Worm (Caenorhabditis elegans) whole organism, L4 larva: ENCODE measurements around the gene srw-41.

ENCODE experiments used
- T26A8.4 ChIP-seq: fragments of 200-800 bp; sonication (Bioruptor generic); IDR thresholded peaks from 2 replicates; pipeline ENCODE4 v1.3.6; 2022; ENCODE audit warnings: missing genetic modification characterization, missing compliant biosample characterization
- Y75B8A.6 ChIP-seq: fragments of 200-800 bp; sonication (Bioruptor generic); IDR thresholded peaks from 2 replicates; pipeline ENCODE4 v1.3.6; 2022; ENCODE audit warnings: missing genetic modification reagents, missing genetic modification characterization, missing compliant biosample characterization
- arid-1 ChIP-seq: fragments of 200-800 bp; sonication (Bioruptor generic); conservative IDR thresholded peaks from 2 replicates; pipeline ENCODE4 v1.3.6; 2022; ENCODE audit warnings: missing genetic modification reagents, missing genetic modification characterization, missing compliant biosample characterization
- attf-4 ChIP-seq: sonication (generic microtip); optimal IDR thresholded peaks from 3 replicates; lab custom pipeline; 2017; ENCODE audit warnings: missing biosample characterization, missing genetic modification characterization
- ceh-20 ChIP-seq: fragments of 200-800 bp; sonication (Bioruptor generic); IDR thresholded peaks from 2 replicates; pipeline ENCODE4 v1.3.6; 2022; ENCODE audit warnings: missing genetic modification reagents, missing genetic modification characterization, missing compliant biosample characterization
- ceh-44 ChIP-seq: fragments of 200-800 bp; sonication (Bioruptor generic); IDR thresholded peaks from 2 replicates; pipeline ENCODE4 v1.3.6; 2022; ENCODE audit warnings: missing genetic modification reagents, missing genetic modification characterization, missing compliant biosample characterization
- ces-1 ChIP-seq: fragments of 150-350 bp; sonication (generic microtip); optimal IDR thresholded peaks from 4 replicates; lab custom pipeline; 2014; ENCODE audit warnings: missing biosample characterization, missing genetic modification reagents, missing genetic modification characterization
- cey-2 ChIP-seq: sonication (generic microtip); optimal IDR thresholded peaks from 3 replicates; lab custom pipeline; 2017; ENCODE audit warnings: missing genetic modification characterization, mild to moderate bottlenecking, missing compliant biosample characterization, antibody characterized with exemption, borderline replicate concordance; ENCODE audit not compliant: insufficient read depth
- daf-12 ChIP-seq: fragments of 150-350 bp; optimal IDR thresholded peaks from 2 replicates; lab custom pipeline; 2014; ENCODE audit warnings: missing biosample characterization, missing genetic modification reagents, missing genetic modification characterization
- daf-16 ChIP-seq, 3 experiments: sonication (generic microtip); optimal IDR thresholded peaks; 2 replicates each; lab custom pipeline; 2016 to 2017; ENCODE audit warnings: missing genetic modification characterization in 3 of 3, missing genetic modification reagents in 3 of 3, mild to moderate bottlenecking in 2 of 3, missing compliant biosample characterization in 2 of 3, missing biosample characterization in 1 of 3, moderate library complexity in 1 of 3
- daf-8 ChIP-seq: fragments of 200-800 bp; sonication (Bioruptor generic); IDR thresholded peaks from 2 replicates; pipeline ENCODE4 v1.3.6; 2022; ENCODE audit warnings: missing genetic modification characterization, missing compliant biosample characterization
- dmd-6 ChIP-seq: fragments of 200-800 bp; sonication (Bioruptor generic); IDR thresholded peaks from 2 replicates; pipeline ENCODE4 v1.3.6; 2022; ENCODE audit warnings: missing genetic modification reagents, missing genetic modification characterization, missing compliant biosample characterization
- dmd-8 ChIP-seq: fragments of 200-800 bp; sonication (Bioruptor generic); IDR thresholded peaks from 2 replicates; pipeline ENCODE4 v1.3.6; 2022; ENCODE audit warnings: missing genetic modification characterization, missing compliant biosample characterization
- dpl-1 ChIP-seq: fragments of 150-350 bp; optimal IDR thresholded peaks from 2 replicates; lab custom pipeline; 2014; ENCODE audit warnings: missing biosample characterization, missing genetic modification reagents, missing genetic modification characterization
- duxl-1 ChIP-seq: sonication (generic microtip); optimal IDR thresholded peaks from 2 replicates; lab custom pipeline; 2016; ENCODE audit warnings: mild to moderate bottlenecking, missing genetic modification characterization, moderate library complexity, missing compliant biosample characterization; ENCODE audit not compliant: poor library complexity
- dve-1 ChIP-seq: sonication (generic microtip); optimal IDR thresholded peaks from 2 replicates; lab custom pipeline; 2017; ENCODE audit warnings: antibody characterized with exemption, mild to moderate bottlenecking, missing genetic modification characterization, missing compliant biosample characterization; ENCODE audit not compliant: insufficient read depth
- egl-43 ChIP-seq: fragments of 200-800 bp; sonication (Bioruptor generic); IDR thresholded peaks from 2 replicates; pipeline ENCODE4 v1.3.6; 2022; ENCODE audit warnings: missing genetic modification reagents, missing genetic modification characterization, missing compliant biosample characterization
- fkh-10 ChIP-seq: fragments of 150-350 bp; optimal IDR thresholded peaks from 2 replicates; lab custom pipeline; 2014; ENCODE audit warnings: missing biosample characterization, missing genetic modification reagents, missing genetic modification characterization
- hlh-11 ChIP-seq: fragments of 200-800 bp; sonication (Bioruptor generic); optimal IDR thresholded peaks from 2 replicates; lab custom pipeline; 2018; ENCODE audit warnings: mild to moderate bottlenecking, missing genetic modification characterization, missing compliant biosample characterization
- hlh-30 ChIP-seq: sonication (generic microtip); optimal IDR thresholded peaks from 2 replicates; lab custom pipeline; 2017; ENCODE audit warnings: antibody characterized with exemption, mild to moderate bottlenecking, missing genetic modification characterization, missing compliant biosample characterization; ENCODE audit not compliant: insufficient read depth
- hmg-1.1 ChIP-seq: fragments of 200-800 bp; sonication (Bioruptor generic); IDR thresholded peaks from 2 replicates; pipeline ENCODE4 v1.3.6; 2022; ENCODE audit warnings: missing genetic modification reagents, missing genetic modification characterization, missing compliant biosample characterization
- jun-1 ChIP-seq: fragments of 150-350 bp; optimal IDR thresholded peaks from 2 replicates; lab custom pipeline; 2014; ENCODE audit warnings: missing biosample characterization, missing genetic modification reagents, missing genetic modification characterization
- lin-15B ChIP-seq: fragments of 150-350 bp; sonication (generic microtip); optimal IDR thresholded peaks from 3 replicates; lab custom pipeline; 2014; ENCODE audit warnings: missing biosample characterization, missing genetic modification characterization
- lin-39 ChIP-seq: fragments of 150-350 bp; optimal IDR thresholded peaks from 2 replicates; lab custom pipeline; 2014; ENCODE audit warnings: missing biosample characterization, missing genetic modification reagents, missing genetic modification characterization
- madf-9 ChIP-seq: fragments of 200-800 bp; sonication (Bioruptor generic); conservative IDR thresholded peaks from 2 replicates; pipeline ENCODE4 v1.3.6; 2022; ENCODE audit warnings: missing genetic modification reagents, missing genetic modification characterization, missing compliant biosample characterization
- mdt-29 ChIP-seq: fragments of 200-800 bp; sonication (Bioruptor generic); IDR thresholded peaks from 2 replicates; pipeline ENCODE4 v1.3.6; 2022; ENCODE audit warnings: missing genetic modification reagents, missing genetic modification characterization, missing compliant biosample characterization
- mep-1 ChIP-seq: fragments of 150-350 bp; sonication (generic microtip); optimal IDR thresholded peaks from 3 replicates; lab custom pipeline; 2014; ENCODE audit warnings: missing biosample characterization, missing genetic modification characterization
- mxl-2 ChIP-seq: fragments of 200-800 bp; sonication (Bioruptor generic); conservative IDR thresholded peaks from 2 replicates; pipeline ENCODE4 v1.3.6; 2022; ENCODE audit warnings: missing genetic modification reagents, missing genetic modification characterization, missing compliant biosample characterization
- nhr-11 ChIP-seq: fragments of 150-350 bp; optimal IDR thresholded peaks from 2 replicates; lab custom pipeline; 2014; ENCODE audit warnings: missing biosample characterization, missing genetic modification characterization
- nhr-48 ChIP-seq: sonication (generic microtip); optimal IDR thresholded peaks from 2 replicates; lab custom pipeline; 2016; ENCODE audit warnings: mild to moderate bottlenecking, missing genetic modification characterization, missing compliant biosample characterization
- nhr-6 ChIP-seq: fragments of 150-350 bp; optimal IDR thresholded peaks from 2 replicates; lab custom pipeline; 2014; ENCODE audit warnings: missing biosample characterization, missing genetic modification characterization
- pqm-1 ChIP-seq: sonication (generic microtip); optimal IDR thresholded peaks from 2 replicates; lab custom pipeline; 2017; ENCODE audit warnings: missing biosample characterization, missing genetic modification characterization
- rbr-2 ChIP-seq: sonication (generic microtip); optimal IDR thresholded peaks from 2 replicates; lab custom pipeline; 2016; ENCODE audit warnings: missing genotype, missing genetic modification characterization, missing compliant biosample characterization
- saeg-2 ChIP-seq: fragments of 200-800 bp; sonication (Bioruptor generic); IDR thresholded peaks from 2 replicates; pipeline ENCODE4 v1.3.6; 2022; ENCODE audit warnings: missing genetic modification reagents, missing genetic modification characterization, missing compliant biosample characterization
- sdz-12 ChIP-seq: fragments of 200-800 bp; sonication (Bioruptor generic); optimal IDR thresholded peaks from 2 replicates; lab custom pipeline; 2018; ENCODE audit warnings: mild to moderate bottlenecking, missing genetic modification characterization, missing compliant biosample characterization
- set-16 ChIP-seq: fragments of 200-800 bp; sonication (Bioruptor generic); IDR thresholded peaks from 2 replicates; pipeline ENCODE4 v1.3.6; 2022; ENCODE audit warnings: missing genetic modification reagents, missing genetic modification characterization, missing compliant biosample characterization
- unc-130 ChIP-seq: sonication (generic microtip); optimal IDR thresholded peaks from 2 replicates; lab custom pipeline; 2016; ENCODE audit warnings: missing genetic modification reagents, missing genetic modification characterization, missing compliant biosample characterization
- unc-62 ChIP-seq, 3 experiments: fragments of 150-350 bp in 1 of 3; sonication (generic microtip); optimal IDR thresholded peaks in 2 of 3; peaks in 1 of 3; 1 replicate in 1 of 3; 2 replicates in 2 of 3; lab custom pipeline; 2014 to 2017; ENCODE audit warnings: missing biosample characterization in 3 of 3, missing genetic modification characterization in 3 of 3, missing genetic modification reagents in 3 of 3, missing genotype in 1 of 3
- vab-7 ChIP-seq: fragments of 200-800 bp; sonication (Bioruptor generic); IDR thresholded peaks from 2 replicates; pipeline ENCODE4 v1.3.6; 2022; ENCODE audit warnings: missing genetic modification reagents, missing genetic modification characterization, missing compliant biosample characterization

srw-41 gene

ce11 chrV:16687227-16687626 is 10.1 kb upstream of the srw-41 start, which contains the start of gene srz-102:
TSS of gene srz-102 (plus strand) at chrV:16687527.
- TF ChIP-seq attf-4 (tag; lab: Kevin White, UChicago): no peak
- TF ChIP-seq T26A8.4 (GFP tag; lab: Robert Waterston, UW): no peak
- no peak for TF ChIP-seq dve-1 (tag; lab: Kevin White, UChicago)
- TF ChIP-seq hlh-30 (tag; lab: Kevin White, UChicago): no peak
- TF ChIP-seq daf-8: no peak
- TF ChIP-seq cey-2 (tag; lab: Kevin White, UChicago): no peak
- no peak for TF ChIP-seq hlh-11 (tag; lab: Kevin White, UChicago)
- no peak for TF ChIP-seq daf-12 (tag; lab: Kevin White, UChicago)
- TF ChIP-seq Y75B8A.6: no peak
- no peak for TF ChIP-seq dpl-1 (GFP tag; lab: Kevin White, UChicago)
- no peak for TF ChIP-seq madf-9 (GFP tag; lab: Robert Waterston, UW)
- no peak for TF ChIP-seq nhr-11 (tag; lab: Kevin White, UChicago)
- no peak for TF ChIP-seq vab-7 (GFP tag; lab: Robert Waterston, UW)
- TF ChIP-seq pqm-1: no peak
- TF ChIP-seq fkh-10 (GFP tag; lab: Kevin White, UChicago): no peak
- no peak for TF ChIP-seq daf-16 (GFP tag; optimal IDR thresholded peaks at IDR 0.05; lab: Kevin White, UChicago)
- TF ChIP-seq daf-16 (tag; optimal IDR thresholded peaks at IDR 0.05; lab: Kevin White, UChicago): no peak
- no peak for TF ChIP-seq sdz-12 (GFP tag; lab: Kevin White, UChicago)

ce11 chrV:16692988-16693387 is 4.3 kb upstream of the srw-41 start:
- TF ChIP-seq mxl-2 (no peak), set-16 (GFP tag; lab: Robert Waterston, UW) (peak; percentile 92), egl-43 (no peak), unc-130 (GFP tag; lab: Kevin White, UChicago) (no peak)

ce11 chrV:16693732-16694131 is 3.5 kb upstream of the srw-41 start, which contains the start of gene srw-42:
TSS of gene srw-42 (minus strand) at chrV:16693832.
- TF ChIP-seq arid-1 (no peak), jun-1 (no peak), rbr-2 (tag; lab: Kevin White, UChicago) (no peak), lin-15B (tag; lab: Kevin White, UChicago) (no peak)
- TF ChIP-seq, all 104 proteins: peak for 0

ce11 chrV:16694538-16694937 is 2.7 kb upstream of the srw-41 start, which contains the start of gene srz-101:
TSS of gene srz-101 (plus strand) at chrV:16694838.
- TF ChIP-seq ceh-20 (GFP tag; lab: Robert Waterston, UW) (no peak), ceh-44 (GFP tag; lab: Robert Waterston, UW) (no peak), nhr-48 (tag; lab: Kevin White, UChicago) (no peak), nhr-6 (tag; lab: Kevin White, UChicago) (no peak), duxl-1 (tag; lab: Kevin White, UChicago) (no peak), dmd-6 (GFP tag; lab: Robert Waterston, UW) (no peak), ces-1 (GFP tag; lab: Kevin White, UChicago) (no peak), hmg-1.1 (no peak), cey-2 (tag; lab: Kevin White, UChicago) (no peak), unc-62 (GFP tag; optimal IDR thresholded peaks at IDR 0.05 in 1 of 2; lab: Kevin White, UChicago) (no peak), unc-62 (tag; optimal IDR thresholded peaks at IDR 0.05; lab: Kevin White, UChicago) (no peak), Y75B8A.6 (no peak), mdt-29 (no peak), dmd-8 (GFP tag; lab: Robert Waterston, UW) (no peak), saeg-2 (GFP tag; lab: Robert Waterston, UW) (no peak), jun-1 (no peak), lin-39 (tag; lab: Kevin White, UChicago) (no peak), mep-1 (tag; lab: Kevin White, UChicago) (no peak)
